Fruit fly (Drosophila melanogaster) whole organism, embryonic: Measurements from ENCODE around the gene CG6470.

ENCODE experiments used
- Adf1 ChIP-seq: fragments of 200-800 bp; sonication (Bioruptor generic); IDR thresholded peaks from 2 replicates; pipeline ENCODE4 v1.3.6; 2022; ENCODE audit warnings: missing biosample characterization, missing genetic modification characterization
- CG10565 ChIP-seq: fragments of 200-800 bp; sonication (Bioruptor generic); optimal IDR thresholded peaks from 3 replicates; lab custom pipeline; 2016; ENCODE audit warnings: missing biosample characterization, mild to moderate bottlenecking, missing genetic modification characterization
- CG12769 ChIP-seq: fragments of 200-800 bp; sonication (Bioruptor generic); optimal IDR thresholded peaks from 2 replicates; lab custom pipeline; 2019; ENCODE audit warnings: missing biosample characterization, mild to moderate bottlenecking, missing genetic modification characterization, moderate library complexity
- CG13775 ChIP-seq: fragments of 200-800 bp; sonication (Bioruptor generic); optimal IDR thresholded peaks from 3 replicates; lab custom pipeline; 2017; ENCODE audit warnings: missing biosample characterization, mild to moderate bottlenecking, missing genetic modification characterization
- CG14860 ChIP-seq: fragments of 200-800 bp; sonication (Bioruptor generic); IDR thresholded peaks from 3 replicates; pipeline ENCODE4 v1.3.6; 2022; ENCODE audit warnings: missing biosample characterization, missing genetic modification characterization; ENCODE audit not compliant: partially characterized antibody
- CG15514 ChIP-seq: fragments of 200-800 bp; sonication (Bioruptor generic); optimal IDR thresholded peaks from 3 replicates; lab custom pipeline; 2017; ENCODE audit warnings: missing biosample characterization, missing genetic modification characterization, mild to moderate bottlenecking, moderate library complexity, missing genetic modification reagents
- CG17385 ChIP-seq: fragments of 200-800 bp; sonication (Bioruptor generic); optimal IDR thresholded peaks from 3 replicates; lab custom pipeline; 2018; ENCODE audit warnings: missing biosample characterization, mild to moderate bottlenecking, missing genetic modification characterization
- CG18262 ChIP-seq: fragments of 200-800 bp; optimal IDR thresholded peaks from 3 replicates; lab custom pipeline; 2019; ENCODE audit warnings: missing biosample characterization, mild to moderate bottlenecking, missing genetic modification characterization, moderate library complexity
- CG1832 ChIP-seq: fragments of 200-800 bp; sonication (Bioruptor generic); optimal IDR thresholded peaks from 2 replicates; lab custom pipeline; 2017; ENCODE audit warnings: missing biosample characterization, mild to moderate bottlenecking, missing genetic modification characterization, inconsistent platforms
- CG2712 ChIP-seq: fragments of 200-800 bp; optimal IDR thresholded peaks from 3 replicates; lab custom pipeline; 2019; ENCODE audit warnings: missing biosample characterization, mild to moderate bottlenecking, missing genetic modification characterization, moderate library complexity
- CG30020 ChIP-seq: fragments of 200-800 bp; optimal IDR thresholded peaks from 2 replicates; lab custom pipeline; 2019; ENCODE audit warnings: missing biosample characterization, mild to moderate bottlenecking, missing genetic modification characterization, moderate library complexity
- CG32772 ChIP-seq: fragments of 200-800 bp; sonication (Bioruptor generic); IDR thresholded peaks from 2 replicates; pipeline ENCODE4 v1.3.6; 2022; ENCODE audit warnings: missing biosample characterization, missing genetic modification characterization
- CG33213 ChIP-seq: fragments of 200-800 bp; sonication (Bioruptor generic); optimal IDR thresholded peaks from 3 replicates; lab custom pipeline; 2016; ENCODE audit warnings: missing biosample characterization, missing genetic modification characterization
- CG34224 ChIP-seq: fragments of 200-800 bp; sonication (Bioruptor generic); IDR thresholded peaks from 3 replicates; pipeline ENCODE4 v1.3.6; 2022; ENCODE audit warnings: missing biosample characterization, missing genetic modification characterization; ENCODE audit not compliant: partially characterized antibody
- CG3847 ChIP-seq: fragments of 200-800 bp; sonication (Bioruptor generic); IDR thresholded peaks from 2 replicates; pipeline ENCODE4 v1.3.6; 2022; ENCODE audit warnings: missing biosample characterization, missing genetic modification characterization
- CG7963 ChIP-seq: fragments of 200-800 bp; sonication (Bioruptor generic); IDR thresholded peaks from 3 replicates; pipeline ENCODE4 v1.3.6; 2022; ENCODE audit warnings: missing biosample characterization, missing genetic modification characterization; ENCODE audit not compliant: partially characterized antibody
- CG9215 ChIP-seq: fragments of 200-800 bp; sonication (Bioruptor generic); IDR thresholded peaks from 2 replicates; pipeline ENCODE4 v1.3.6; 2022; ENCODE audit warnings: missing biosample characterization, missing genetic modification characterization
- CG9817 ChIP-seq: fragments of 200-800 bp; sonication (Bioruptor generic); optimal IDR thresholded peaks from 2 replicates; lab custom pipeline; 2018; ENCODE audit warnings: missing biosample characterization, mild to moderate bottlenecking, missing genetic modification characterization, moderate library complexity
- CG9932 ChIP-seq: fragments of 200-800 bp; sonication (Bioruptor generic); IDR thresholded peaks from 2 replicates; pipeline ENCODE4 v1.3.6; 2022; ENCODE audit warnings: missing biosample characterization, missing genetic modification characterization
- CTCF ChIP-seq: fragments of 200-800 bp; sonication (Bioruptor generic); optimal IDR thresholded peaks from 2 replicates; lab custom pipeline; 2017; ENCODE audit warnings: missing biosample characterization, mild to moderate bottlenecking, missing genetic modification characterization, moderate library complexity
- CrebB ChIP-seq: fragments of 200-800 bp; sonication (Bioruptor generic); optimal IDR thresholded peaks from 3 replicates; lab custom pipeline; 2018; ENCODE audit warnings: missing biosample characterization, mild to moderate bottlenecking, missing genetic modification characterization
- D19A ChIP-seq: fragments of 200-800 bp; optimal IDR thresholded peaks from 3 replicates; lab custom pipeline; 2019; ENCODE audit warnings: missing biosample characterization, mild to moderate bottlenecking, missing genetic modification characterization, moderate library complexity
- Doc3 ChIP-seq: fragments of 200-800 bp; sonication (Bioruptor generic); IDR thresholded peaks from 3 replicates; pipeline ENCODE4 v1.3.6; 2022; ENCODE audit warnings: missing biosample characterization, missing genetic modification characterization; ENCODE audit not compliant: partially characterized antibody
- Dp ChIP-seq: fragments of 200-800 bp; sonication (Bioruptor generic); optimal IDR thresholded peaks from 2 replicates; lab custom pipeline; 2018; ENCODE audit warnings: missing biosample characterization, mild to moderate bottlenecking, missing genetic modification characterization, moderate library complexity
- Dref ChIP-seq: fragments of 200-800 bp; sonication (Bioruptor generic); IDR thresholded peaks from 2 replicates; pipeline ENCODE4 v1.3.6; 2022; ENCODE audit warnings: missing biosample characterization, missing genetic modification characterization
- Ets97D ChIP-seq: fragments of 200-800 bp; sonication (Bioruptor generic); optimal IDR thresholded peaks from 3 replicates; lab custom pipeline; 2016; ENCODE audit warnings: missing biosample characterization, missing genetic modification characterization
- HLH4C ChIP-seq: fragments of 200-800 bp; sonication (Bioruptor generic); IDR thresholded peaks from 3 replicates; pipeline ENCODE4 v1.3.6; 2022; ENCODE audit warnings: missing biosample characterization, missing genetic modification characterization; ENCODE audit not compliant: partially characterized antibody
- Hsf ChIP-seq: fragments of 200-800 bp; sonication (Bioruptor generic); optimal IDR thresholded peaks from 3 replicates; lab custom pipeline; 2016; ENCODE audit warnings: missing biosample characterization, missing genetic modification characterization
- Lhr ChIP-seq: fragments of 200-800 bp; sonication (Bioruptor generic); optimal IDR thresholded peaks from 3 replicates; lab custom pipeline; 2017; ENCODE audit warnings: mild to moderate bottlenecking, missing biosample characterization, missing genetic modification reagents, missing genetic modification characterization
- Lpt ChIP-seq: fragments of >200 bp; optimal IDR thresholded peaks from 2 replicates; lab custom pipeline; 2018; ENCODE audit warnings: missing biosample characterization, missing genetic modification characterization
- MESR4 ChIP-seq: fragments of 200-800 bp; sonication (Bioruptor generic); optimal IDR thresholded peaks from 2 replicates; lab custom pipeline; 2018; ENCODE audit warnings: missing biosample characterization, mild to moderate bottlenecking, missing genetic modification characterization, moderate library complexity
- Med ChIP-seq: fragments of 200-800 bp; sonication (Bioruptor generic); peaks from one replicate; lab custom pipeline; 2016; ENCODE audit warnings: missing biosample characterization, missing genetic modification characterization, mild to moderate bottlenecking, inconsistent platforms, moderate library complexity
- Scr ChIP-seq: fragments of 200-800 bp; sonication (Bioruptor generic); IDR thresholded peaks from 2 replicates; pipeline ENCODE4 v1.3.6; 2022; ENCODE audit warnings: missing biosample characterization, missing genetic modification characterization; ENCODE audit not compliant: partially characterized antibody
- amos ChIP-seq: fragments of 200-800 bp; sonication (Bioruptor generic); IDR thresholded peaks from 2 replicates; pipeline ENCODE4 v1.3.6; 2022; ENCODE audit warnings: missing biosample characterization, missing genetic modification characterization; ENCODE audit not compliant: partially characterized antibody
- chn ChIP-seq: fragments of 200-800 bp; sonication (Bioruptor generic); optimal IDR thresholded peaks from 2 replicates; lab custom pipeline; 2016; ENCODE audit warnings: missing biosample characterization, missing genetic modification characterization
- eve ChIP-seq, 2 experiments: fragments of >200 bp; optimal IDR thresholded peaks; 2 replicates each; lab custom pipeline; 2017; ENCODE audit warnings: missing biosample characterization in 2 of 2, missing genetic modification characterization in 2 of 2
- fd102C ChIP-seq: fragments of 200-800 bp; sonication (Bioruptor generic); optimal IDR thresholded peaks from 2 replicates; lab custom pipeline; 2018; ENCODE audit warnings: missing biosample characterization, mild to moderate bottlenecking, missing genetic modification characterization, moderate library complexity
- ftz-f1 ChIP-seq: fragments of 200-800 bp; sonication (Bioruptor generic); optimal IDR thresholded peaks from 2 replicates; lab custom pipeline; 2016; ENCODE audit warnings: missing biosample characterization, missing genetic modification characterization
- grn ChIP-seq: fragments of 200-800 bp; sonication (Bioruptor generic); optimal IDR thresholded peaks from 3 replicates; lab custom pipeline; 2017; ENCODE audit warnings: missing biosample characterization, missing genetic modification characterization
- hb ChIP-seq: fragments of 200-800 bp; sonication (Bioruptor generic); IDR thresholded peaks from 3 replicates; pipeline ENCODE4 v1.3.6; 2022; ENCODE audit warnings: missing biosample characterization, missing genetic modification characterization; ENCODE audit not compliant: partially characterized antibody
- lab ChIP-seq: fragments of 200-800 bp; sonication (Bioruptor generic); optimal IDR thresholded peaks from 3 replicates; lab custom pipeline; 2017; ENCODE audit warnings: missing biosample characterization, missing genetic modification characterization, mild to moderate bottlenecking, moderate library complexity, missing genetic modification reagents
- pfk ChIP-seq: fragments of 200-800 bp; sonication (Bioruptor generic); optimal IDR thresholded peaks from 2 replicates; lab custom pipeline; 2018; ENCODE audit warnings: missing biosample characterization, mild to moderate bottlenecking, missing genetic modification characterization, moderate library complexity
- ranshi ChIP-seq: fragments of 200-800 bp; sonication (Bioruptor generic); IDR thresholded peaks from 2 replicates; pipeline ENCODE4 v1.3.6; 2022; ENCODE audit warnings: missing biosample characterization, missing genetic modification characterization
- rib ChIP-seq: fragments of 200-800 bp; sonication (Bioruptor generic); IDR thresholded peaks from 2 replicates; pipeline ENCODE4 v1.3.6; 2022; ENCODE audit warnings: missing biosample characterization, missing genetic modification characterization
- slou ChIP-seq: fragments of 200-800 bp; sonication (Bioruptor generic); optimal IDR thresholded peaks from 3 replicates; lab custom pipeline; 2016; ENCODE audit warnings: missing biosample characterization, missing genetic modification characterization
- sob ChIP-seq: fragments of 200-800 bp; sonication (Bioruptor generic); IDR thresholded peaks from 2 replicates; pipeline ENCODE4 v1.3.6; 2022; ENCODE audit warnings: missing biosample characterization, missing genetic modification characterization
- tin ChIP-seq: fragments of 200-800 bp; sonication (Bioruptor generic); optimal IDR thresholded peaks from 3 replicates; lab custom pipeline; 2016; ENCODE audit warnings: missing biosample characterization, missing genetic modification characterization
- ttk ChIP-seq: fragments of 200-800 bp; sonication (Bioruptor generic); IDR thresholded peaks from 2 replicates; pipeline ENCODE4 v2.1.2; 2022; ENCODE audit warnings: missing biosample characterization, missing genetic modification characterization
- vvl ChIP-seq: fragments of 200-800 bp; sonication (Bioruptor generic); IDR thresholded peaks from 2 replicates; pipeline ENCODE4 v1.3.6; 2022; ENCODE audit warnings: missing biosample characterization, missing genetic modification characterization
- yki ChIP-seq: fragments of >200 bp; optimal IDR thresholded peaks from 3 replicates; lab custom pipeline; 2018
- zen2 ChIP-seq: fragments of 200-800 bp; sonication (Bioruptor generic); IDR thresholded peaks from 3 replicates; pipeline ENCODE4 v1.3.6; 2022; ENCODE audit warnings: missing biosample characterization, missing genetic modification characterization; ENCODE audit not compliant: partially characterized antibody

CG6470 gene

dm6 chrX:18512271-18512679 is 2.4 kb downstream of the CG6470 start, which contains the start of gene Ggt-1 (continued):
- TF ChIP-seq CG7963 (peak; percentile 92), fd102C (GFP tag; lab: Kevin White, UChicago) (no peak), grn (GFP tag; lab: Kevin White, UChicago) (no peak), ranshi (GFP tag; lab: Robert Waterston, UW) (no peak), Lpt (GFP tag; lab: Kevin White, UChicago) (no peak), hb (GFP tag; lab: Robert Waterston, UW) (peak; percentile 94), Med (GFP tag; lab: Kevin White, UChicago) (peak; percentile 75), CG33213 (GFP tag; lab: Kevin White, UChicago) (no peak), CG9932 (GFP tag; lab: Robert Waterston, UW) (peak; percentile 14; the same call in 1 of the 2 replicates), CG18262 (tag; lab: Kevin White, UChicago) (no peak), D19A (tag; lab: Kevin White, UChicago) (no peak), CG9817 (no peak), CrebB (tag; lab: Kevin White, UChicago) (peak; percentile 22), Scr (GFP tag; lab: Robert Waterston, UW) (peak; percentile 91), CG15514 (GFP tag; lab: Kevin White, UChicago) (peak; percentile 94), CG13775 (GFP tag; lab: Kevin White, UChicago) (no peak), ttk (GFP tag; lab: Robert Waterston, UW) (no peak), CG32772 (GFP tag; lab: Robert Waterston, UW) (no peak), HLH4C (peak; percentile 98), rib (GFP tag; lab: Robert Waterston, UW) (no peak), CG17385 (GFP tag; lab: Kevin White, UChicago) (no peak), Hsf (GFP tag; lab: Kevin White, UChicago) (no peak), pfk (GFP tag; lab: Kevin White, UChicago) (peak; percentile 94), CTCF (GFP tag; lab: Kevin White, UChicago) (peak; percentile 47), Dref (GFP tag; lab: Robert Waterston, UW) (peak; percentile 81), sob (GFP tag; lab: Robert Waterston, UW) (peak; percentile 49; the same call in 1 of the 2 replicates), lab (GFP tag; lab: Kevin White, UChicago) (peak; percentile 42), Dp (GFP tag; lab: Kevin White, UChicago) (peak; percentile 34), slou (GFP tag; lab: Kevin White, UChicago) (no peak), Adf1 (GFP tag; lab: Robert Waterston, UW) (peak; percentile 48; the same call in 1 of the 2 replicates), CG30020 (tag; lab: Kevin White, UChicago) (peak; percentile 23), zen2 (peak; percentile 97), Doc3 (peak; percentile 91), vvl (GFP tag; lab: Robert Waterston, UW) (peak; percentile 27; the same call in 1 of the 2 replicates), CG12769 (tag; lab: Kevin White, UChicago) (peak; percentile 79), chn (peak; percentile 1), CG14860 (GFP tag; lab: Robert Waterston, UW) (peak; percentile 96), CG9215 (GFP tag; lab: Robert Waterston, UW) (no peak), CG3847 (GFP tag; lab: Robert Waterston, UW) (0 out of 2 replicates have a peak, but pooled peaks have one; percentile 25), amos (GFP tag; lab: Robert Waterston, UW) (peak; percentile 89), CG10565 (GFP tag; lab: Kevin White, UChicago) (no peak), Lhr (peak; percentile 65), Ets97D (GFP tag; lab: Kevin White, UChicago) (peak; percentile 65), eve (GFP tag; optimal IDR thresholded peaks at IDR 0.05; lab: Kevin White, UChicago) (no peak), MESR4 (GFP tag; lab: Kevin White, UChicago) (peak; percentile 19), yki (lab: Kevin White, UChicago) (no peak), CG34224 (GFP tag; lab: Robert Waterston, UW) (peak; percentile 96), CG1832 (GFP tag; lab: Kevin White, UChicago) (peak; percentile 57), ftz-f1 (GFP tag; lab: Kevin White, UChicago) (peak; percentile 72), tin (GFP tag; lab: Kevin White, UChicago) (no peak), CG2712 (peak; percentile 20)
